Fruit fly (Drosophila melanogaster) whole organism, embryonic: Measurements from ENCODE around the gene Gbs-76A.

Experiments
- Awh ChIP-seq: fragments of 200-800 bp; sonication (Bioruptor generic); IDR thresholded peaks from 2 replicates; pipeline ENCODE4, ENCODE4 v1.3.6; 2022; ENCODE audit warnings: missing biosample characterization, missing genetic modification characterization
- Blimp-1 ChIP-seq: fragments of 200-800 bp; sonication (Bioruptor generic); optimal IDR thresholded peaks from 3 replicates; lab custom pipeline; 2018; ENCODE audit warnings: missing biosample characterization, missing genetic modification characterization, mild to moderate bottlenecking, moderate library complexity, missing genetic modification reagents
- C15 ChIP-seq: fragments of 200-800 bp; sonication (Bioruptor generic); IDR thresholded peaks from 3 replicates; pipeline ENCODE4 v1.3.6; 2022; ENCODE audit warnings: missing biosample characterization, missing genetic modification characterization
- CG11085 ChIP-seq: fragments of 200-800 bp; sonication (Bioruptor generic); IDR thresholded peaks from 2 replicates; pipeline ENCODE4 v1.3.6; 2022; ENCODE audit warnings: missing biosample characterization, missing genetic modification characterization
- CG11398 ChIP-seq: fragments of 200-800 bp; sonication (Bioruptor generic); optimal IDR thresholded peaks from 2 replicates; lab custom pipeline; 2016; ENCODE audit warnings: missing biosample characterization, missing genetic modification characterization
- CG12071 ChIP-seq: fragments of 200-800 bp; sonication (Bioruptor generic); optimal IDR thresholded peaks from 3 replicates; lab custom pipeline; 2018; ENCODE audit warnings: missing biosample characterization, mild to moderate bottlenecking, missing genetic modification characterization
- CG12299 ChIP-seq: fragments of 200-800 bp; sonication (Bioruptor generic); optimal IDR thresholded peaks from 2 replicates; lab custom pipeline; 2018; ENCODE audit warnings: missing biosample characterization, mild to moderate bottlenecking, missing genetic modification characterization
- CG12744 ChIP-seq: fragments of 200-800 bp; sonication (Bioruptor generic); optimal IDR thresholded peaks from 2 replicates; lab custom pipeline; 2016; ENCODE audit warnings: missing biosample characterization, missing genetic modification characterization
- CG15269 ChIP-seq: fragments of 200-800 bp; sonication (Bioruptor generic); optimal IDR thresholded peaks from 2 replicates; lab custom pipeline; 2018; ENCODE audit warnings: missing biosample characterization, mild to moderate bottlenecking, missing genetic modification characterization, moderate library complexity
- CG1602 ChIP-seq: fragments of 200-800 bp; sonication (Bioruptor generic); optimal IDR thresholded peaks from 3 replicates; lab custom pipeline; 2016; ENCODE audit warnings: missing biosample characterization, missing genetic modification characterization
- CG17359 ChIP-seq: fragments of 200-800 bp; sonication (Bioruptor generic); optimal IDR thresholded peaks from 3 replicates; lab custom pipeline; 2018; ENCODE audit warnings: missing biosample characterization, mild to moderate bottlenecking, missing genetic modification characterization, moderate library complexity
- CG18476 ChIP-seq: fragments of 200-800 bp; sonication (Bioruptor generic); optimal IDR thresholded peaks from 2 replicates; lab custom pipeline; 2016; ENCODE audit warnings: missing biosample characterization, mild to moderate bottlenecking, missing genetic modification characterization
- CG2116 ChIP-seq: fragments of 200-800 bp; sonication (Bioruptor generic); optimal IDR thresholded peaks from 3 replicates; lab custom pipeline; 2018; ENCODE audit warnings: missing biosample characterization, mild to moderate bottlenecking, missing genetic modification characterization
- CG2129 ChIP-seq: fragments of 200-800 bp; sonication (Bioruptor generic); IDR thresholded peaks from 2 replicates; pipeline ENCODE4 v1.3.6; 2022; ENCODE audit warnings: missing biosample characterization, missing genetic modification characterization; ENCODE audit not compliant: partially characterized antibody
- CG2202 ChIP-seq: fragments of 200-800 bp; sonication (Bioruptor generic); optimal IDR thresholded peaks from 2 replicates; lab custom pipeline; 2018; ENCODE audit warnings: missing biosample characterization, mild to moderate bottlenecking, missing genetic modification characterization
- CG30020 ChIP-seq: fragments of 200-800 bp; optimal IDR thresholded peaks from 2 replicates; lab custom pipeline; 2019; ENCODE audit warnings: missing biosample characterization, mild to moderate bottlenecking, missing genetic modification characterization, moderate library complexity
- CG4617 ChIP-seq: fragments of 200-800 bp; sonication (Bioruptor generic); optimal IDR thresholded peaks from 3 replicates; lab custom pipeline; 2016; ENCODE audit warnings: missing biosample characterization, missing genetic modification characterization, borderline replicate concordance
- CG5953 ChIP-seq: fragments of 200-800 bp; sonication (Bioruptor generic); IDR thresholded peaks from 2 replicates; pipeline ENCODE4 v1.3.6; 2022; ENCODE audit warnings: missing biosample characterization, missing genetic modification characterization
- CG6254 ChIP-seq: fragments of 200-800 bp; sonication (Bioruptor generic); optimal IDR thresholded peaks from 3 replicates; lab custom pipeline; 2017; ENCODE audit warnings: mild to moderate bottlenecking, missing biosample characterization, missing genetic modification reagents, missing genetic modification characterization
- CG7786 ChIP-seq: fragments of 200-800 bp; sonication (Bioruptor generic); optimal IDR thresholded peaks from 2 replicates; lab custom pipeline; 2016; ENCODE audit warnings: missing biosample characterization, missing genetic modification characterization
- E2f1 ChIP-seq: fragments of 200-800 bp; sonication (Bioruptor generic); IDR thresholded peaks from 2 replicates; pipeline ENCODE4 v1.3.6; 2022; ENCODE audit warnings: missing biosample characterization, missing genetic modification characterization
- ERR ChIP-seq: fragments of 200-800 bp; sonication (Bioruptor generic); optimal IDR thresholded peaks from 2 replicates; lab custom pipeline; 2016; ENCODE audit warnings: missing biosample characterization, missing genetic modification characterization
- HHEX ChIP-seq: fragments of 200-800 bp; sonication (Bioruptor generic); optimal IDR thresholded peaks from 3 replicates; lab custom pipeline; 2017; ENCODE audit warnings: missing biosample characterization, mild to moderate bottlenecking, missing genetic modification characterization, missing genetic modification reagents
- Hey ChIP-seq: fragments of 200-800 bp; sonication (Bioruptor generic); optimal IDR thresholded peaks from 3 replicates; lab custom pipeline; 2018; ENCODE audit warnings: missing biosample characterization, mild to moderate bottlenecking, missing genetic modification characterization
- HmgZ ChIP-seq: fragments of 200-800 bp; sonication (Bioruptor generic); optimal IDR thresholded peaks from 2 replicates; lab custom pipeline; 2018; ENCODE audit warnings: missing biosample characterization, mild to moderate bottlenecking, missing genetic modification characterization
- Hmx ChIP-seq: fragments of 200-800 bp; sonication (Bioruptor generic); optimal IDR thresholded peaks from 2 replicates; lab custom pipeline; 2016; ENCODE audit warnings: missing biosample characterization, missing genetic modification characterization
- Hr39 ChIP-seq: fragments of >200 bp; optimal IDR thresholded peaks from 2 replicates; lab custom pipeline; 2017
- Mad ChIP-seq: fragments of 200-800 bp; sonication (Bioruptor generic); optimal IDR thresholded peaks from 2 replicates; lab custom pipeline; 2016; ENCODE audit warnings: missing biosample characterization, missing genetic modification characterization
- Mes4 ChIP-seq: fragments of 200-800 bp; sonication (Bioruptor generic); optimal IDR thresholded peaks from 2 replicates; lab custom pipeline; 2016; ENCODE audit warnings: missing biosample characterization, missing genetic modification characterization
- Neu2 ChIP-seq: fragments of 200-800 bp; sonication (Bioruptor generic); optimal IDR thresholded peaks from 3 replicates; lab custom pipeline; 2016; ENCODE audit warnings: missing biosample characterization, missing genetic modification characterization, borderline replicate concordance
- NfI ChIP-seq: fragments of 200-800 bp; sonication (Bioruptor generic); optimal IDR thresholded peaks from 3 replicates; lab custom pipeline; 2018; ENCODE audit warnings: missing biosample characterization, mild to moderate bottlenecking, missing genetic modification characterization, moderate library complexity
- Pdp1 ChIP-seq, 2 experiments: fragments of 200-800 bp; sonication (Bioruptor generic); optimal IDR thresholded peaks; 3 replicates each; lab custom pipeline; 2016; ENCODE audit warnings: missing biosample characterization in 2 of 2, missing genetic modification characterization in 2 of 2, mild to moderate bottlenecking in 1 of 2, moderate library complexity in 1 of 2
- Sry-β ChIP-seq: fragments of 200-800 bp; sonication (Bioruptor generic); optimal IDR thresholded peaks from 2 replicates; lab custom pipeline; 2018; ENCODE audit warnings: missing biosample characterization, mild to moderate bottlenecking, missing genetic modification characterization, moderate library complexity
- ac ChIP-seq: fragments of 200-800 bp; sonication (Bioruptor generic); optimal IDR thresholded peaks from 3 replicates; lab custom pipeline; 2017; ENCODE audit warnings: missing biosample characterization, mild to moderate bottlenecking, missing genetic modification characterization
- bbx ChIP-seq: fragments of 200-800 bp; sonication (Bioruptor generic); IDR thresholded peaks from 2 replicates; pipeline ENCODE4 v1.3.6; 2022; ENCODE audit warnings: missing biosample characterization, missing genetic modification characterization; ENCODE audit not compliant: partially characterized antibody
- cg ChIP-seq: fragments of 200-800 bp; sonication (Bioruptor generic); optimal IDR thresholded peaks from 3 replicates; lab custom pipeline; 2019; ENCODE audit warnings: missing biosample characterization, mild to moderate bottlenecking, missing genetic modification characterization, moderate library complexity
- crc ChIP-seq: fragments of 200-800 bp; sonication (Bioruptor generic); optimal IDR thresholded peaks from 2 replicates; lab custom pipeline; 2016; ENCODE audit warnings: missing biosample characterization, missing genetic modification characterization
- dmrt99B ChIP-seq: fragments of 200-800 bp; sonication (Bioruptor generic); optimal IDR thresholded peaks from 2 replicates; lab custom pipeline; 2018; ENCODE audit warnings: missing biosample characterization, mild to moderate bottlenecking, missing genetic modification characterization, moderate library complexity
- ems ChIP-seq: fragments of 200-800 bp; sonication (Bioruptor generic); optimal IDR thresholded peaks from 3 replicates; lab custom pipeline; 2016; ENCODE audit warnings: missing biosample characterization, missing genetic modification characterization
- gsb ChIP-seq: fragments of 200-800 bp; sonication (Bioruptor generic); IDR thresholded peaks from 2 replicates; pipeline ENCODE4 v1.3.6; 2022; ENCODE audit warnings: missing biosample characterization, missing genetic modification characterization
- pho ChIP-seq: fragments of 200-800 bp; sonication (Bioruptor generic); optimal IDR thresholded peaks from 2 replicates; lab custom pipeline; 2016; ENCODE audit warnings: missing biosample characterization, missing genetic modification characterization
- phol ChIP-seq: fragments of 200-800 bp; sonication (Bioruptor generic); optimal IDR thresholded peaks from 3 replicates; lab custom pipeline; 2018; ENCODE audit warnings: missing biosample characterization, mild to moderate bottlenecking, missing genetic modification characterization, moderate library complexity
- pzg ChIP-seq: fragments of 200-800 bp; sonication (Bioruptor generic); optimal IDR thresholded peaks from 3 replicates; lab custom pipeline; 2018; ENCODE audit warnings: missing biosample characterization, mild to moderate bottlenecking, missing genetic modification characterization, moderate library complexity
- row ChIP-seq: fragments of 200-800 bp; sonication (Bioruptor generic); IDR thresholded peaks from 3 replicates; pipeline ENCODE4 v1.3.6; 2022; ENCODE audit warnings: missing biosample characterization, missing genetic modification characterization
- so ChIP-seq: fragments of 200-800 bp; sonication (Bioruptor generic); IDR thresholded peaks from 3 replicates; pipeline ENCODE4 v1.3.6; 2022; ENCODE audit warnings: missing biosample characterization, missing genetic modification characterization
- trem ChIP-seq: fragments of 200-800 bp; optimal IDR thresholded peaks from 3 replicates; lab custom pipeline; 2019; ENCODE audit warnings: missing biosample characterization, mild to moderate bottlenecking, missing genetic modification characterization, moderate library complexity
- wdn ChIP-seq: fragments of 200-800 bp; sonication (Bioruptor generic); IDR thresholded peaks from 2 replicates; pipeline ENCODE4 v1.3.6; 2022; ENCODE audit warnings: missing biosample characterization, missing genetic modification characterization
- wor ChIP-seq: fragments of 200-800 bp; sonication (Bioruptor generic); IDR thresholded peaks from 2 replicates; pipeline ENCODE4 v1.3.6; 2022; ENCODE audit warnings: missing biosample characterization, missing genetic modification characterization
- yki ChIP-seq: fragments of >200 bp; optimal IDR thresholded peaks from 3 replicates; lab custom pipeline; 2018
- zf30C ChIP-seq: fragments of 200-800 bp; sonication (Bioruptor generic); optimal IDR thresholded peaks from 3 replicates; lab custom pipeline; 2018; ENCODE audit warnings: missing biosample characterization, mild to moderate bottlenecking, missing genetic modification characterization

Gbs-76A gene

DNA sequence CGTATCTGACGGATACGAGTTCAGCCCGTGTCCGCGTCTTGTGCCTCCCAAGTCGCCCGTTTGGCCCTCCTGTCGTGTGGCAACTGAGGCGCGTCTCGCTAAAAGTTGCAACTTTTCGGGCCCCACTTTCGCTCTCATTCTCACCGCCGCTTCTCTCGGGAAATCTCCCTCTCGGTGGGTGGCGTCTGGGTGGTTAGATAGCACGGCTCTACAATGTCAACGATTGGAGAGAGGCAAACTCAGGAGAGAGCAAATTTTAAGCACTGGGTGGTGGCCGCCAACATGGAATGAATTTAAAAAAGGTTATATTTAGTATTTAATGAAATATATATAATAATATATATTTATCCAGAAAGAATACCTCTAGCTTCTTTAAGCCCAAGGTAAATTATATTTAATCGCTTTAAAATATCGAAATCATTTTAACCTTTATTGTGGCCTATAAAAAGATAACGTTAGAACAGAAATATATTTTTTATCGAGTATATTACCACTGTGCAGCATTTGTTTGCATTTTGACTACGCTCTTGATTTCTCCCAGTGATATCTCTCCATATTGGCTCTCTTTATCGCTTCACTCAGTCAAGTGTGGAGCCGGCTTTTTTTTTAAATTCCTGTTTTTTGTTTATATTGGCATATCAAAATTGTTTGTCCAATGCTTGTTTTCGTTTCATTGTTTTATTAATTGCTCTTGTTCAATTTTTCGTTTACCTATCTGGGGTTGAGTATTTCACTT lies at the start of gene Gbs-76A (continued):
- peak; percentile 88 for TF ChIP-seq phol (tag; lab: Kevin White, UChicago)
- TF ChIP-seq row (GFP tag; lab: Robert Waterston, UW): peak; percentile 96
- TF ChIP-seq so (GFP tag; lab: Robert Waterston, UW): no peak; the same call in 2 of the 3 replicates
- TF ChIP-seq CG5953: peak; percentile 33; the same call in 1 of the 2 replicates
- peak; percentile 75 for TF ChIP-seq trem (tag; lab: Kevin White, UChicago)
- TF ChIP-seq CG6254 (GFP tag; lab: Kevin White, UChicago): peak; percentile 79
- TF ChIP-seq HHEX (GFP tag; lab: Kevin White, UChicago): peak; percentile 72
- TF ChIP-seq C15: no peak
- peak; percentile 49 for TF ChIP-seq CG30020 (tag; lab: Kevin White, UChicago)
- peak; percentile 92 for TF ChIP-seq CG15269 (tag; lab: Kevin White, UChicago)
- no peak for TF ChIP-seq Awh (GFP tag; lab: Robert Waterston, UW)
- no peak for TF ChIP-seq crc (GFP tag; lab: Kevin White, UChicago)
- peak; percentile 49; the same call in 1 of the 2 replicates for TF ChIP-seq wdn (GFP tag; lab: Robert Waterston, UW)
- TF ChIP-seq zf30C (GFP tag; lab: Kevin White, UChicago): peak; percentile 75
- peak; percentile 73 for TF ChIP-seq Blimp-1
- no peak for TF ChIP-seq CG11398
- TF ChIP-seq NfI (GFP tag; lab: Kevin White, UChicago): peak; percentile 79
- peak; percentile 53 for TF ChIP-seq E2f1 (GFP tag; lab: Robert Waterston, UW)
- no peak for TF ChIP-seq CG12071 (GFP tag; lab: Kevin White, UChicago)
- peak; percentile 50 for TF ChIP-seq pho (GFP tag; lab: Kevin White, UChicago)
- no peak for TF ChIP-seq CG7786 (GFP tag; lab: Kevin White, UChicago)
- peak; percentile 90 for TF ChIP-seq dmrt99B (tag; lab: Kevin White, UChicago)
- no peak for TF ChIP-seq ERR (GFP tag; lab: Kevin White, UChicago)
- peak; percentile 62 for TF ChIP-seq gsb
- TF ChIP-seq ac (GFP tag; lab: Kevin White, UChicago): no peak
- peak; percentile 89 for TF ChIP-seq CG17359 (tag; lab: Kevin White, UChicago)
- TF ChIP-seq CG12744: peak; percentile 29
- no peak for TF ChIP-seq Hey (tag; lab: Kevin White, UChicago)
- TF ChIP-seq Neu2 (GFP tag; lab: Kevin White, UChicago): no peak
- peak; percentile 47 for TF ChIP-seq HmgZ (tag; lab: Kevin White, UChicago)
- TF ChIP-seq CG4617 (GFP tag; lab: Kevin White, UChicago): peak; percentile 4
- TF ChIP-seq Hr39: no peak
- TF ChIP-seq CG18476 (GFP tag; lab: Kevin White, UChicago): peak; percentile 12
- peak; percentile 29; the same call in 1 of the 2 replicates for TF ChIP-seq bbx (GFP tag; lab: Robert Waterston, UW)
- TF ChIP-seq ems (GFP tag; lab: Kevin White, UChicago): no peak
- TF ChIP-seq pzg: no peak
- no peak for TF ChIP-seq cg
- TF ChIP-seq Mad (GFP tag; lab: Kevin White, UChicago): no peak
- no peak for TF ChIP-seq Hmx
- TF ChIP-seq Mes4 (GFP tag; lab: Kevin White, UChicago): no peak
- TF ChIP-seq Pdp1 (GFP tag; optimal IDR thresholded peaks at IDR 0.05; lab: Kevin White, UChicago): no peak
- TF ChIP-seq CG11085: no peak
- peak; percentile 60 for TF ChIP-seq CG1602 (GFP tag; lab: Kevin White, UChicago)
- TF ChIP-seq CG12299: peak; percentile 74
- no peak for TF ChIP-seq Sry-β
- peak; percentile 36 for TF ChIP-seq CG2116 (GFP tag; lab: Kevin White, UChicago)
- peak; percentile 16 for TF ChIP-seq yki (lab: Kevin White, UChicago)
- no peak for TF ChIP-seq CG2129
- TF ChIP-seq wor (GFP tag; lab: Robert Waterston, UW): peak; percentile 59
- peak; percentile 54 for TF ChIP-seq CG2202 (tag; lab: Kevin White, UChicago)
